Fruit fly (Drosophila melanogaster) whole organism: ENCODE results near the gene CG8915.

Experiments used
- EcR ChIP-seq, 2 experiments: fragments of >200 bp; optimal IDR thresholded peaks; 2 replicates each; lab custom pipeline; 2017; ENCODE audit warnings: missing biosample characterization in 2 of 2, missing genetic modification characterization in 2 of 2, missing genetic modification reagents in 2 of 2
- pan ChIP-seq: fragments of >200 bp; optimal IDR thresholded peaks from 2 replicates; lab custom pipeline; 2017
- usp ChIP-seq: fragments of >200 bp; optimal IDR thresholded peaks from 2 replicates; lab custom pipeline; 2017; ENCODE audit warnings: missing biosample characterization, missing genetic modification characterization, mixed read lengths

DNA sequence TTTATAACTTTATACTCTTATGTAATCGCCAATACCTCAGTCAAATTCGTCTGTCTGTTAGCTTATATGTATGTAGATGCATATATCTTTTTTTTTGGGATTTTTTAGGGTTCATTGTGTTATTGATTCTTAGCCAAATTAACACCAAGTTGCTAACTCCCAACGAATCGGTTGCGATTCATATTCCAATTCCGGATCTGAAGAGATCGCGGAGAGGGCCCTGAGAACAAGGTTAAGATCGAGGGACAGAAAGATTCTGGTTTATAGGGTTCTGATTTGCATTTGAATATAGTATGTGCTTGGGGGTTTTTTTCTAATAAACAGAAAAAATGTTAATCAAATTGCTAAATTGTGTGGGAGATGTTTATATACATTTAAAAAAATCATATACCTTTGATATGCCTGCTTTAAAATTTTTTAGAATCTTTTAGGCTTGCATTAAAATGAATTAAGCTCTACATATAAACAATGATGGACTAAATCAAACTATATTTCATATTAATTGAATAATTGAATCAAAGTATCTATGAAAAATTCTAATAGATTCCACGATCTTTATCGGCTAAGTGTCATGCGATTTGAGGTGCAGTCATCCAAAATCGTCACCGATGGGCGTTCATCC is 36.8 kb downstream of the CG8915 start, which contains the start of gene CG32563:
- no peak for TF ChIP-seq pan (lab: Kevin White, UChicago)
- TF ChIP-seq usp (GFP tag; lab: Kevin White, UChicago): no peak
- no peak for TF ChIP-seq EcR (GFP tag; optimal IDR thresholded peaks at IDR 0.05; lab: Kevin White, UChicago)
